Fruit fly (Drosophila melanogaster): Measurements from ENCODE around the gene CG5131.

CG5131 gene

dm6 chr2L:17465915-17466677 lies 18.2 kb upstream of the CG5131 start (continued):
- TF ChIP-seq jigr1 (GFP tag; IDR thresholded peaks at IDR 0.05) (0 out of 3 replicates have a peak, but pooled peaks have one; percentile 43), CG13424 (tag; optimal IDR thresholded peaks at IDR 0.05) (peak; percentile 87), CG34376 (GFP tag; optimal IDR thresholded peaks at IDR 0.05) (peak; percentile 30), org-1 (GFP tag; optimal IDR thresholded peaks at IDR 0.05) (peak; percentile 82), Dek (tag; optimal IDR thresholded peaks at IDR 0.05) (peak; percentile 76), CG14050 (GFP tag; IDR thresholded peaks at IDR 0.05) (peak; percentile 73), HLH3B (GFP tag; IDR thresholded peaks at IDR 0.05) (peak; percentile 87), Atf6 (GFP tag; IDR thresholded peaks at IDR 0.05) (peak; percentile 75), nerfin-2 (GFP tag; IDR thresholded peaks at IDR 0.05; ENCODE audit: partially characterized antibody) (no peak), stc (GFP tag; IDR thresholded peaks at IDR 0.05) (peak; percentile 77), crp (GFP tag; optimal IDR thresholded peaks at IDR 0.05) (peak in 1 of 2 experiments; percentile 45), ato (GFP tag; IDR thresholded peaks at IDR 0.05; ENCODE audit: partially characterized antibody) (no peak), CG2889 (GFP tag; IDR thresholded peaks at IDR 0.05) (peak; percentile 61; the same call in 2 of the 3 replicates), CG1603 (tag; optimal IDR thresholded peaks at IDR 0.05) (peak; percentile 90), CG18599 (GFP tag; optimal IDR thresholded peaks at IDR 0.05) (peak; percentile 88), BtbVII (GFP tag; optimal IDR thresholded peaks at IDR 0.05) (peak; percentile 65), CG14965 (GFP tag; optimal IDR thresholded peaks at IDR 0.05; ENCODE audit: borderline replicate concordance) (peak; percentile 21), D (optimal IDR thresholded peaks at IDR 0.05) (no peak), D (GFP tag; optimal IDR thresholded peaks at IDR 0.05) (peak; percentile 89), CG10321 (GFP tag; IDR thresholded peaks at IDR 0.05) (0 out of 2 replicates have a peak, but pooled peaks have one; percentile 23), gt (GFP tag; IDR thresholded peaks at IDR 0.05) (0 out of 2 replicates have a peak, but pooled peaks have one; percentile 17), Elba2 (GFP tag; optimal IDR thresholded peaks at IDR 0.05) (no peak), CG6654 (GFP tag; optimal IDR thresholded peaks at IDR 0.05) (peak; percentile 61), Eip74EF (GFP tag; optimal IDR thresholded peaks at IDR 0.05) (peak in 1 of 2 experiments; percentile 79), CG10565 (GFP tag; optimal IDR thresholded peaks at IDR 0.05) (peak; percentile 7), Bdp1 (GFP tag; optimal IDR thresholded peaks at IDR 0.05) (peak; percentile 59), CG17361 (GFP tag; IDR thresholded peaks at IDR 0.05) (no peak; the same call in 1 of the 3 replicates), CG6854 (GFP tag; optimal IDR thresholded peaks at IDR 0.05) (peak; percentile 54), rib (GFP tag; IDR thresholded peaks at IDR 0.05) (no peak), grn (GFP tag; optimal IDR thresholded peaks at IDR 0.05) (no peak), CG10431 (GFP tag; optimal IDR thresholded peaks at IDR 0.05) (peak; percentile 46), pzg (GFP tag; optimal IDR thresholded peaks at IDR 0.05) (no peak), sd (tag; optimal IDR thresholded peaks at IDR 0.05) (no peak), vnd (GFP tag; IDR thresholded peaks at IDR 0.05; ENCODE audit: partially characterized antibody) (no peak), bab2 (GFP tag; optimal IDR thresholded peaks at IDR 0.05) (peak; percentile 78), dm (GFP tag; optimal IDR thresholded peaks at IDR 0.05) (peak; percentile 49), sna (GFP tag; IDR thresholded peaks at IDR 0.05; ENCODE audit: partially characterized antibody) (no peak), Hr51 (GFP tag; optimal IDR thresholded peaks at IDR 0.05) (peak; percentile 64 to 87), CG1024 (GFP tag; IDR thresholded peaks at IDR 0.05) (peak; percentile 75), pita (GFP tag; optimal IDR thresholded peaks at IDR 0.05) (no peak), CG4707 (GFP tag; optimal IDR thresholded peaks at IDR 0.05) (peak; percentile 76), CG30431 (GFP tag; optimal IDR thresholded peaks at IDR 0.05) (peak; percentile 71), Ets65A (GFP tag) (peak; percentile 94), CG10543 (GFP tag; optimal IDR thresholded peaks at IDR 0.05) (no peak), CG4282 (GFP tag; optimal IDR thresholded peaks at IDR 0.05) (peak; percentile 69), CG10462 (GFP tag; optimal IDR thresholded peaks at IDR 0.05) (peak; percentile 51), Taf1 (GFP tag; IDR thresholded peaks at IDR 0.05) (peak; percentile 61; the same call in 1 of the 2 replicates), nom (GFP tag; optimal IDR thresholded peaks at IDR 0.05) (no peak)
